Worm (Caenorhabditis elegans) whole organism, dauer: ENCODE data around the gene gdi-1.

Experiments
- unc-62 ChIP-seq: sonication (generic microtip); optimal IDR thresholded peaks from 2 replicates; lab custom pipeline; 2017; ENCODE audit warnings: missing biosample characterization, missing genetic modification reagents, missing genetic modification characterization

gdi-1 gene

DNA sequence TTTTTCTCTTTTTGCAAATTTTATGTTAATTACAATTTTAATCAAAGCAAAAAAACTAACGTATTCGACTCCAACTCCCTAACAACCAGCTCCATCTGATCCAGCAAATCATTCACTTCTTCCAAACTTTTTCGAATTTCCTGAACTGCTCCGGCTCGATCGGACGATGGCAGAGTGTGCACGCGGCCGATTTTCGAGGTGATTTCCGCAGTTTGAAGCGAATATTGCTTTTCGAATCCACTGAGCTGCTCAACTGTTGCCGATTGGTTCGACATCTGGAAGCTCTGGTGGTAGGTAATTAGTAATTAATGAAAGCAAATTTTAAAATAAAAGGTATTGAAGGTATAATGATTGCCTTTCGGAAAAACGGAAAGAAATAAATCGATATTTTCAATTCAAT, 26.3 kb downstream of the gdi-1 start, which contains the start of gene vti-1:
TSS of gene vti-1 (minus strand) at position 284 of the 400 bp plus-strand sequence.
- no peak for TF ChIP-seq unc-62 (GFP tag; lab: Kevin White, UChicago)

DNA sequence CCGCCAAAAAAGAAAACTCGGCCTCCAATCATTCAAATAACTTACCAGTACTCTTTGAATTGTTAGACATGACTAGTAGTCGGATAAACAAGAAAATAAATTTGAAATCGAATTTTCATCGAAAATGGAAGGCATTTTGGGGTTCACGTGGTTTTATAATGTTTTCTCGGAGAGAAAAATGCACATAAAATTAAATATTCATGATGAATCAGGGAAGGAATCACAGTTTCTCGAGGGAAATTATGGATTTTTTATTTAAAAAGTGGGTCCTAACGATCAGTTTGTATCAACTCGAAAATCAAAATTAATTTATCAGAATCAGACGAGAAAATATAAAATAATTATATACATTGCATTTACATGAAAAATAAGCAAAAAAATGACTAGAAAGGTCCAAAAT, 27.4 kb downstream of the gdi-1 start, which contains the start of gene Y57G11C.5:
TSS of gene Y57G11C.5 (minus strand) at position 101 of the 400 bp plus-strand sequence.
- no peak for TF ChIP-seq unc-62 (GFP tag; lab: Kevin White, UChicago)

DNA sequence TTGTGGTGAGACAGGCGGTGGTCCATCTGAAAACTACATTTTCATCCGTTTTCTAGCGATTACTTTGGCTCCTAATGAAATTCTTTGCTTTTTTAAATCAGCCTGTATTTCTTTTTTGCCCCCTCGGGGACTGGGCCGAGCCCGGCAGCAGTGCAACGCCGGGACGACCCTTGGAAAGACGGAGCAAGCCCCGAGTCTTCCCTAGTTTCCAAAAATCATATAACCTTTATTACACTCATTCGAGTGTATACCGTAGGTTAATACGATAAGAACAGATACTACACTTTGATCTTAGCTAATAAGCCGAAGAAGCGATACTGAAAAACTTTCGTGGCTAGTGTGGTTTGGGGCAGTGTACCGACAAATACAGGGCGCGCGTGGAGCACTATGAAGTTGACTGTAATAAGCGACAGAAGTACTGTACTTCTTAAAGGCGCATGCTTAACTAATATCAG, 27.9 kb downstream of the gdi-1 start:
- no peak for TF ChIP-seq unc-62 (GFP tag; lab: Kevin White, UChicago)

DNA sequence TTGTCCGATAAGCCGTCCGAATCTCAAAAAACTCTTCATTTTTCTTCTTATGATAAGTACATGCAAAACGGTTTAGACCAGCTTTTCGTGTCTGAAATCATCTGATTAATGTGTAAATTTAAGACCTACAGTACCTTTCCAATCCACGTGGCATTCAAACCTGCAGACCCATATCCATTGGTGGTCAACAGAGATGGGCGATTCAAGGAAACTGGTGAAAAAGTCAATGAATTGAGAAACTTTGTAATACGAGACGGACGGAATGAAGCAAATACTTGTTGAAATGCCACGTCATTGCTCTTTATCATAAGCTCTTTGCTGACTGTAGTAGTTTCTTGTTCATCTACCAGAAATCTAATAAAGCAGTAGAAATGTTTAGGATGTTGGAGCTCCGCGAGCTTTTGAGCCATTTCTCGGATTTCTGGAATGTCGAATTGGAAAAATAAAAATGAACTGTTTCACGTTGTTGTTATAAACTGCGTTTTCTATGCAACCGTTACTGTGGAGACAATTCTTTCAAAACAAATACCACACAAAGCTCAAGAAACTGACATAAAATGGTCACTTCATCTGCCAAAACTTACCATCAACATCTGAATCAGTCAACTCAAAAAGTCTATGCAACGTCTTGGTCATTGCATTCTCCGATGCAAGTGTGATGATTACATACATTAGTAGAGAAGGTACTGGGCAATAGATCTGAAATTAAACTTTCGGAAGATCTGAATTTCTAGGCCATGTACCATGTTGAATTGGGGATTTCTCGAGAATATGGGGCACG, 28.6 kb downstream of the gdi-1 start:
- TF ChIP-seq unc-62 (GFP tag; lab: Kevin White, UChicago) = no peak

DNA sequence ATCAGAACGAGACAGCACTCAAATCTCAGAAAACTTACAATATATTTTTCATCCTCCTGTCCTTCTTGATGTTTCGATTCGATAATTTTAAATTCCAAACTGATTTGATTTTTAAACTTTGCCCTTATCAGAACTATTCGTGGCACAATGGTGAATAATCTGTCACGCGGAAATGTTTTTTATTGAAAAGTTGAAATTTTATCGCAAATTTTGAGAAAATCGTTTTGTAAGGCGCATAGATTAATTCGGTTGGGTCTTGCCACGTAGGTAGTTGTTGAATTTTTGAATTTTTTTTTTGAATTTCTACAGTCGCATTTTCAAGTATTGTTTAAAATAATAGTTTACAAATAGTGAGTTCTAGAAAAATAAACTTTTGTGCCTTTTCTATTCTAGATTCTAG, 31.8 kb downstream of the gdi-1 start, which contains the start of gene ptp-5.2:
TSS of gene ptp-5.2 (minus strand) at position 101 of the 400 bp plus-strand sequence.
- no peak for TF ChIP-seq unc-62 (GFP tag; lab: Kevin White, UChicago)

DNA sequence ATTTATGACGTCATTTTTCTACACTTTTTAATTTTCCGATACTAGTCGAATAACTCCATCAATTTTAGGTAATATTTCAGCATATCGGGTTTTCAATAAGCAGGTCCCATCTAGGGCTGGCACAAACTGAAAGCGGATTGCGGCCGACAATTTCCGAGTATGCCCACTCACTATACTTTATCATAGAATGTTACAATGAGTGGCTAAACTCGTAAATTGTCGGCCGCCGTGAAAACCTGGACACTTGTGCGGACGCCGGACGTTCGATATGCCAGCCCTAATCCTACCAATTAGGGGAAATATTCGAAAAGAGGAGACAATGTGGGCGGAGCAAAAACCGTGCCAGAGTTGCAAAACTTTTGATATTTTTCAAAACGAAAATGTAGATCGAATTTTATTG, 33.0 kb downstream of the gdi-1 start:
- no peak for TF ChIP-seq unc-62 (GFP tag; lab: Kevin White, UChicago)

DNA sequence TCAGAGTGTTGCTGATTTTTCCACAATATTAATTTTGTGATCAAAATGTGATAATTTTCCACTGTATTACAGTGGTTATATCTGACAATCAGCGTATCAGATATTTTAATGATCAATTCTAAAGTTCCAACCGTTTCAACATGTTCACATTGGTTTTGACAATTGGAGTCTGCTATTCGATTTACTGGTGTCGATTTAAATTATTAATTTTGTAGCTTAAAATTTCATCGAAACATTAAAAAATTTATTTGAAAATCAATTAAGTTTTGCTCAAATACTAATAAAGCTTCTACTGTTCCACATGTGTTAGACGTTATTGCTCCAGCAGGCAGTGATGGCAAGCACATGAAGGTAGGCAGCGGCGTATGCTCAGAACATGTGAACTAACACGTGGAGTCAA, 34.9 kb downstream of the gdi-1 start:
- no peak for TF ChIP-seq unc-62 (GFP tag; lab: Kevin White, UChicago)

DNA sequence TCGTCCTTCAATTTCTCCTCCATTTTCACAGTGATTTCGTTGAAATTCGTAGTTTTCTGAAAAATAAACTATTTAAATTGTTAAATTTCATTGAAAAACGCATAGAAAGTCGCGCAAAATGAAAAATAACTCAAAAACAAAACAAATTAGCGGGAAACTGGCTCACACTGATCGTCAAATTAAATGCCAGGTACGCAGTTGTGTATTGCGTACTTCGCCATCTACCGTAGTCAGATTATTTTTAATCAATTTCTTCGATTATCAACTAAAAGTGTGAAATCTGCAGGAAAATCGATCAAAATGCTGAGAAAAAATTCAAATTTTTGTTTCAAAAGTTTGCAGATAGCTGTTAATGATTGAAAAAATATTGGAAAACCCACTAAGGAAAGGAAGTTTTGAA, 37.8 kb downstream of the gdi-1 start, which contains the start of gene Y57G11C.499:
TSS of gene Y57G11C.499 (minus strand) at position 23 of the 400 bp plus-strand sequence.
- TF ChIP-seq unc-62 (GFP tag; lab: Kevin White, UChicago) = no peak

DNA sequence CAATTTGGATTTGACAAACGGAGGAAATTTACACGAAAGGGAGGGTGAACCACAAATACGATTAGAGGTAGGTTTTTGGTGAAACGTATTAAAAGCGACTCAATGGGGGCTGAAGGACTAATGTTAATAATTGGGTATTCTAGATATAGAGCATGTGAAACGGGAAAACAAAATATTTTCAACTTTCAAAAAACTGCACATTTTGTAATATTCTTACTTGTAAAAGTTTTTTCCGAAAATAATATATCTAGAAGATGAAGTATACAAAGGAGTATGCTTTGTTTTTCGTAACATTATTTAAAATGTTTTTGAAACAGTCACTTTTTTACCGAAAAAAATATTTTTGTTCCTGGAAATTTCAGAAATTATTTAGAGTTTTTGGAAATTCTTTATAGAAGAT, 50.8 kb downstream of the gdi-1 start:
- no peak for TF ChIP-seq unc-62 (GFP tag; lab: Kevin White, UChicago)
